Worm (Caenorhabditis elegans): Measurements from ENCODE around the gene T09A5.14.

Gene T09A5.14

ce11 chrII:7880373-7880862, 48.3 kb downstream of the T09A5.14 start, which contains the start of gene perm-1 (continued):
- TF ChIP-seq nhr-27 (tag; optimal IDR thresholded peaks at IDR 0.05): no peak
- no peak for TF ChIP-seq ceh-27 (GFP tag; optimal IDR thresholded peaks at IDR 0.05)
- no peak for TF ChIP-seq akir-1 (GFP tag; optimal IDR thresholded peaks at IDR 0.05)
- TF ChIP-seq tlf-1 (GFP tag; optimal IDR thresholded peaks at IDR 0.05): peak; percentile 93
- TF ChIP-seq sdz-38 (tag; optimal IDR thresholded peaks at IDR 0.05): no peak
- no peak for TF ChIP-seq let-607 (tag; optimal IDR thresholded peaks at IDR 0.05)
- TF ChIP-seq lir-1 (GFP tag; conservative IDR thresholded peaks at IDR 0.05): peak; percentile 36; the same call in 1 of the 2 replicates
- TF ChIP-seq ceh-91 (GFP tag; IDR thresholded peaks at IDR 0.05): peak; percentile 96
- peak; percentile 93 for TF ChIP-seq unc-130 (GFP tag; optimal IDR thresholded peaks at IDR 0.05)
- peak; percentile 98 for TF ChIP-seq F33H1.4 (GFP tag; IDR thresholded peaks at IDR 0.05)
- TF ChIP-seq Y67H2A.10 (GFP tag; conservative IDR thresholded peaks at IDR 0.05): no peak
- TF ChIP-seq T26A5.8 (tag; optimal IDR thresholded peaks at IDR 0.05): no peak
- TF ChIP-seq rpc-1 (optimal IDR thresholded peaks at IDR 0.05): no peak
- no peak for TF ChIP-seq rpc-1 (tag; optimal IDR thresholded peaks at IDR 0.05)
- TF ChIP-seq T07F8.4 (tag; optimal IDR thresholded peaks at IDR 0.05): no peak
- TF ChIP-seq lsy-27 (tag; optimal IDR thresholded peaks at IDR 0.05; ENCODE audit: borderline replicate concordance, insufficient read depth): no peak
- TF ChIP-seq ekl-4 (GFP tag; IDR thresholded peaks at IDR 0.05): peak; percentile 81
- no peak for TF ChIP-seq ceh-40 (GFP tag; IDR thresholded peaks at IDR 0.05)
- TF ChIP-seq rec-8 (tag; optimal IDR thresholded peaks at IDR 0.05): no peak
- TF ChIP-seq ztf-25 (GFP tag; IDR thresholded peaks at IDR 0.05): no peak
- no peak for TF ChIP-seq nhr-120 (GFP tag; IDR thresholded peaks at IDR 0.05)
- TF ChIP-seq somi-1 (GFP tag; optimal IDR thresholded peaks at IDR 0.05): no peak
- peak; percentile 86 for TF ChIP-seq athp-1 (tag; optimal IDR thresholded peaks at IDR 0.05)
- TF ChIP-seq gei-17 (GFP tag; optimal IDR thresholded peaks at IDR 0.05): no peak
- 0 out of 2 replicates have a peak, but pooled peaks have one; percentile 60 for TF ChIP-seq C17E4.6 (GFP tag; IDR thresholded peaks at IDR 0.05)
- TF ChIP-seq ceh-79 (tag; optimal IDR thresholded peaks at IDR 0.05): no peak
- TF ChIP-seq rcor-1 (GFP tag; IDR thresholded peaks at IDR 0.05): peak; percentile 90
- no peak for TF ChIP-seq F10E7.11 (tag; optimal IDR thresholded peaks at IDR 0.05)
- peak; percentile 94 for TF ChIP-seq snpc-3.4 (tag; optimal IDR thresholded peaks at IDR 0.05)
- TF ChIP-seq snpc-4 (GFP tag; optimal IDR thresholded peaks at IDR 0.05): peak; percentile 64
- peak in 2 of 4 experiments; percentile 57 to 60 for TF ChIP-seq snpc-4 (tag; optimal IDR thresholded peaks at IDR 0.05)
- peak; percentile 96 for TF ChIP-seq D2030.7 (GFP tag; IDR thresholded peaks at IDR 0.05)
- TF ChIP-seq mcd-1 (GFP tag; IDR thresholded peaks at IDR 0.05): peak; percentile 65; the same call in 1 of the 2 replicates
- no peak for TF ChIP-seq cebp-1 (GFP tag; IDR thresholded peaks at IDR 0.05)
- TF ChIP-seq cebp-1 (tag; optimal IDR thresholded peaks at IDR 0.05): no peak
- TF ChIP-seq let-526 (GFP tag; IDR thresholded peaks at IDR 0.05): no peak
- TF ChIP-seq F57A8.1 (GFP tag; optimal IDR thresholded peaks at IDR 0.05): no peak
- peak; percentile 71; the same call in 1 of the 2 replicates for TF ChIP-seq hmg-1.2 (GFP tag; IDR thresholded peaks at IDR 0.05)
- TF ChIP-seq lag-1 (GFP tag; IDR thresholded peaks at IDR 0.05): no peak
- no peak for TF ChIP-seq atf-7 (tag; optimal IDR thresholded peaks at IDR 0.05)
- TF ChIP-seq Y56A3A.18 (GFP tag; IDR thresholded peaks at IDR 0.05): no peak
- TF ChIP-seq zfh-2 (GFP tag; conservative IDR thresholded peaks at IDR 0.05): no peak
- peak; percentile 75 for TF ChIP-seq B0336.3 (GFP tag; IDR thresholded peaks at IDR 0.05)
- TF ChIP-seq mxl-1 (tag; optimal IDR thresholded peaks at IDR 0.05): no peak
- no peak for TF ChIP-seq B0261.1 (tag; optimal IDR thresholded peaks at IDR 0.05)
- peak; percentile 73 for TF ChIP-seq snpc-1.1 (tag; optimal IDR thresholded peaks at IDR 0.05; ENCODE audit: insufficient read depth)
- TF ChIP-seq efl-1 (GFP tag; optimal IDR thresholded peaks at IDR 0.05): peak; percentile 96
- TF ChIP-seq ztf-6 (GFP tag; IDR thresholded peaks at IDR 0.05): no peak
- TF ChIP-seq hsf-1 (GFP tag; IDR thresholded peaks at IDR 0.05): peak; percentile 92

All from whole organism, young adult.